Worm (Caenorhabditis elegans) whole organism, L1 larva: ENCODE measurements around the gene K07C5.9.

Source experiments
- C16A3.4 ChIP-seq: fragments of 150-350 bp; optimal IDR thresholded peaks from 2 replicates; lab custom pipeline; 2014; ENCODE audit warnings: missing biosample characterization, missing genetic modification characterization
- C34B4.2 ChIP-seq: sonication (generic microtip); optimal IDR thresholded peaks from 2 replicates; lab custom pipeline; 2017; ENCODE audit warnings: mild to moderate bottlenecking, missing genetic modification characterization, missing compliant biosample characterization
- F16B12.6 ChIP-seq: fragments of 150-350 bp; optimal IDR thresholded peaks from 2 replicates; lab custom pipeline; 2014; ENCODE audit warnings: missing biosample characterization, missing genetic modification characterization
- aha-1 ChIP-seq: fragments of 150-350 bp; optimal IDR thresholded peaks from 2 replicates; lab custom pipeline; 2014; ENCODE audit warnings: missing biosample characterization, missing genetic modification characterization
- blmp-1 ChIP-seq: fragments of 150-350 bp; optimal IDR thresholded peaks from 2 replicates; lab custom pipeline; 2014; ENCODE audit warnings: missing biosample characterization, missing genetic modification characterization
- ceh-63 ChIP-seq: fragments of 200-800 bp; sonication (Bioruptor generic); optimal IDR thresholded peaks from 2 replicates; lab custom pipeline; 2018; ENCODE audit warnings: mild to moderate bottlenecking, missing genetic modification characterization, missing compliant biosample characterization
- ceh-88 ChIP-seq: fragments of 200-800 bp; sonication (Bioruptor generic); IDR thresholded peaks from 2 replicates; pipeline ENCODE4 v1.3.6; 2022; ENCODE audit warnings: missing genetic modification characterization, missing compliant biosample characterization
- ceh-90 ChIP-seq: sonication (generic microtip); optimal IDR thresholded peaks from 2 replicates; lab custom pipeline; 2016; ENCODE audit warnings: missing genetic modification characterization, missing compliant biosample characterization
- efl-1 ChIP-seq, 4 experiments: fragments of 150-350 bp; optimal IDR thresholded peaks in 3 of 4; peaks in 1 of 4; 1 replicate in 1 of 4; 2 replicates in 3 of 4; lab custom pipeline; 2014; ENCODE audit warnings: missing biosample characterization in 2 of 4, missing genetic modification characterization in 2 of 4, missing genetic modification reagents in 2 of 4
- efl-3 ChIP-seq: fragments of 200-800 bp; sonication (Bioruptor generic); optimal IDR thresholded peaks from 2 replicates; lab custom pipeline; 2018; ENCODE audit warnings: mild to moderate bottlenecking, missing genetic modification characterization, missing compliant biosample characterization
- egl-27 ChIP-seq, 2 experiments: fragments of 150-350 bp in 1 of 2; sonication (generic microtip); optimal IDR thresholded peaks; 3 replicates each; lab custom pipeline; 2017 to 2018; ENCODE audit warnings: missing biosample characterization in 2 of 2, missing genetic modification characterization in 2 of 2, missing genetic modification reagents in 2 of 2
- elt-2 ChIP-seq: sonication (generic microtip); optimal IDR thresholded peaks from 2 replicates; lab custom pipeline; 2016; ENCODE audit warnings: missing genetic modification characterization, mild to moderate bottlenecking, inconsistent platforms, missing compliant biosample characterization, missing genetic modification reagents
- elt-3 ChIP-seq, 6 experiments: fragments of 150-350 bp in 1 of 6; sonication (generic microtip); optimal IDR thresholded peaks; 2 replicates each; lab custom pipeline; 2017 to 2018; ENCODE audit warnings: missing biosample characterization in 6 of 6, missing genetic modification characterization in 6 of 6, inconsistent platforms in 1 of 6
- fkh-4 ChIP-seq: sonication (generic microtip); optimal IDR thresholded peaks from 2 replicates; lab custom pipeline; 2016; ENCODE audit warnings: missing compliant biosample characterization, missing genetic modification characterization, borderline replicate concordance
- fkh-8 ChIP-seq: sonication (generic microtip); optimal IDR thresholded peaks from 2 replicates; lab custom pipeline; 2016; ENCODE audit warnings: mild to moderate bottlenecking, missing genetic modification characterization, missing compliant biosample characterization
- hlh-4 ChIP-seq: sonication (generic microtip); optimal IDR thresholded peaks from 2 replicates; lab custom pipeline; 2016; ENCODE audit warnings: mild to moderate bottlenecking, missing genetic modification characterization, missing compliant biosample characterization
- irx-1 ChIP-seq: sonication (generic microtip); optimal IDR thresholded peaks from 2 replicates; lab custom pipeline; 2016; ENCODE audit warnings: missing genetic modification characterization, missing compliant biosample characterization
- lin-14 ChIP-seq: fragments of 200-800 bp; sonication (Bioruptor generic); optimal IDR thresholded peaks from 2 replicates; lab custom pipeline; 2018; ENCODE audit warnings: mild to moderate bottlenecking, missing genetic modification characterization, moderate library complexity, missing compliant biosample characterization
- lin-15B ChIP-seq: fragments of 150-350 bp; sonication (generic microtip); optimal IDR thresholded peaks from 3 replicates; lab custom pipeline; 2014; ENCODE audit warnings: missing biosample characterization, missing genetic modification characterization
- lin-35 ChIP-seq, 2 experiments: fragments of 150-350 bp; optimal IDR thresholded peaks; 2 replicates each; lab custom pipeline; 2014; ENCODE audit warnings: missing biosample characterization in 2 of 2, missing genetic modification characterization in 2 of 2, missing genetic modification reagents in 2 of 2
- lin-39 ChIP-seq: fragments of 150-350 bp; optimal IDR thresholded peaks from 2 replicates; lab custom pipeline; 2014; ENCODE audit warnings: missing biosample characterization, missing genetic modification reagents, missing genetic modification characterization
- mab-9 ChIP-seq: fragments of 200-800 bp; sonication (Bioruptor generic); IDR thresholded peaks from 2 replicates; pipeline ENCODE4 v1.3.6; 2022; ENCODE audit warnings: missing genetic modification reagents, missing genetic modification characterization, missing compliant biosample characterization
- mdl-1 ChIP-seq, 2 experiments: fragments of 150-350 bp; optimal IDR thresholded peaks; 2 replicates each; lab custom pipeline; 2014 to 2017; ENCODE audit warnings: missing biosample characterization in 2 of 2, missing genetic modification characterization in 2 of 2, inconsistent platforms in 1 of 2
- mef-2 ChIP-seq: fragments of 150-350 bp; optimal IDR thresholded peaks from 2 replicates; lab custom pipeline; 2014; ENCODE audit warnings: missing biosample characterization, missing genetic modification characterization
- mep-1 ChIP-seq: fragments of 150-350 bp; optimal IDR thresholded peaks from 2 replicates; lab custom pipeline; 2014; ENCODE audit warnings: missing biosample characterization, missing genetic modification characterization
- nhr-12 ChIP-seq: sonication (generic microtip); optimal IDR thresholded peaks from 2 replicates; lab custom pipeline; 2017; ENCODE audit warnings: missing biosample characterization, missing genetic modification characterization
- nhr-47 ChIP-seq: sonication (generic microtip); optimal IDR thresholded peaks from 2 replicates; lab custom pipeline; 2016; ENCODE audit warnings: mild to moderate bottlenecking, missing genetic modification characterization, moderate library complexity, missing compliant biosample characterization
- nhr-71 ChIP-seq: sonication (generic microtip); optimal IDR thresholded peaks from 2 replicates; lab custom pipeline; 2016; ENCODE audit warnings: mild to moderate bottlenecking, missing genetic modification characterization, moderate library complexity, missing compliant biosample characterization
- nhr-76 ChIP-seq: sonication (generic microtip); optimal IDR thresholded peaks from 2 replicates; lab custom pipeline; 2017; ENCODE audit warnings: missing biosample characterization, missing genetic modification characterization
- nhr-85 ChIP-seq: sonication (generic microtip); peaks from one replicate; lab custom pipeline; 2016; ENCODE audit warnings: missing genetic modification characterization, inconsistent platforms, missing compliant biosample characterization
- nhr-90 ChIP-seq: sonication (generic microtip); optimal IDR thresholded peaks from 2 replicates; lab custom pipeline; 2016; ENCODE audit warnings: mild to moderate bottlenecking, missing genetic modification characterization, missing compliant biosample characterization; ENCODE audit not compliant: poor library complexity
- pqm-1 ChIP-seq: sonication (generic microtip); optimal IDR thresholded peaks from 3 replicates; lab custom pipeline; 2017; ENCODE audit warnings: missing biosample characterization, missing genetic modification characterization
- skn-1 ChIP-seq: fragments of 150-350 bp; optimal IDR thresholded peaks from 2 replicates; lab custom pipeline; 2014; ENCODE audit warnings: missing biosample characterization, missing genetic modification characterization
- snu-23 ChIP-seq: sonication (generic microtip); optimal IDR thresholded peaks from 2 replicates; lab custom pipeline; 2016; ENCODE audit warnings: missing genetic modification characterization, missing compliant biosample characterization
- sup-37 ChIP-seq: fragments of 200-800 bp; sonication (Bioruptor generic); optimal IDR thresholded peaks from 2 replicates; lab custom pipeline; 2018; ENCODE audit warnings: mild to moderate bottlenecking, missing genetic modification characterization, missing compliant biosample characterization
- tbx-2 ChIP-seq: sonication (generic microtip); optimal IDR thresholded peaks from 2 replicates; lab custom pipeline; 2016; ENCODE audit warnings: missing genetic modification characterization, missing compliant biosample characterization
- tlp-1 ChIP-seq: fragments of 150-350 bp; optimal IDR thresholded peaks from 2 replicates; lab custom pipeline; 2014; ENCODE audit warnings: missing biosample characterization, missing genetic modification characterization
- unc-86 ChIP-seq: sonication (generic microtip); optimal IDR thresholded peaks from 2 replicates; lab custom pipeline; 2016; ENCODE audit warnings: missing genetic modification characterization, missing compliant biosample characterization
- vab-15 ChIP-seq: sonication (generic microtip); optimal IDR thresholded peaks from 2 replicates; lab custom pipeline; 2017; ENCODE audit warnings: missing genotype, mild to moderate bottlenecking, missing genetic modification characterization, missing compliant biosample characterization
- zag-1 ChIP-seq: fragments of 150-350 bp; optimal IDR thresholded peaks from 2 replicates; lab custom pipeline; 2014; ENCODE audit warnings: missing biosample characterization, missing genetic modification characterization
- ztf-4 ChIP-seq: fragments of 150-350 bp; optimal IDR thresholded peaks from 2 replicates; lab custom pipeline; 2014; ENCODE audit warnings: missing biosample characterization, missing genetic modification characterization

Gene K07C5.9

DNA sequence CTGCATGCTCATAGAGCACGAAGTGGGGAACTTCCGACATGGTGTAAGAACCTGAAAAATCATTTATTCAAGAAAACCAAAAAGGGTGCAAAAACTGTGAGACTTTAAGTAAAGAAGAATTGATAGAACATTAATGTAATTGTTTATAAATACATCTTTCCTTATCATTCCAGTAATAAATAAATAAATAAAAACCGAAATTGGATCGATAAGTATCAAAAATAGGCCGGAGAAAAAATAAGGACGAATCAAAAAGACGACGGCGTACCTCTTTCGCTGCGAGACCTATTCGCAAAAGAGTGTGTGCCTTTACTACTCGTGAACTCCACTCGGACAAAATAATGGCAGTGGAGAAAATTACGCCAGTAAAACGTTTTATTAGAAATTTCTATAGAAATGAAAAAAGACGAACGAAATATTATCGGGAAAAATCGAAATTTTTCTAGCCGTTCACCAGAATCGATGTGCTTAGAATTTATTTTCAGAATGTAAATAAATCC is 3.0 kb upstream of the K07C5.9 start, which contains the start of gene nol-56 (continued):
- TF ChIP-seq elt-3 (tag; optimal IDR thresholded peaks at IDR 0.05; lab: Kevin White, UChicago) = peak in 2 of 6 experiments; percentile 44 to 47
- TF ChIP-seq skn-1 (tag; lab: Kevin White, UChicago) = peak; percentile 75
- TF ChIP-seq vab-15 (tag; lab: Kevin White, UChicago) = no peak
- no peak for TF ChIP-seq pqm-1 (tag; lab: Kevin White, UChicago)
- no peak for TF ChIP-seq hlh-4 (tag; lab: Kevin White, UChicago)
- TF ChIP-seq unc-86 (tag; lab: Kevin White, UChicago) = peak; percentile 77
- peak; percentile 89 for TF ChIP-seq tbx-2 (tag; lab: Kevin White, UChicago)
- TF ChIP-seq ztf-4 = peak; percentile 42
- no peak for TF ChIP-seq mef-2 (tag; lab: Kevin White, UChicago)
- peak in 1 of 2 experiments; percentile 73 for TF ChIP-seq mdl-1 (tag; optimal IDR thresholded peaks at IDR 0.05; lab: Kevin White, UChicago)
- TF ChIP-seq nhr-85 (tag; lab: Kevin White, UChicago) = peak; percentile 87
- peak; percentile 43 for TF ChIP-seq efl-3 (GFP tag; lab: Kevin White, UChicago)
- peak; percentile 90 for TF ChIP-seq nhr-90 (tag; lab: Kevin White, UChicago)
- peak; percentile 78 for TF ChIP-seq irx-1
- TF ChIP-seq mep-1 (tag; lab: Kevin White, UChicago) = peak; percentile 97
- no peak for TF ChIP-seq sup-37 (GFP tag; lab: Kevin White, UChicago)
- TF ChIP-seq C16A3.4 = peak; percentile 87
- TF ChIP-seq elt-2 = peak; percentile 58
- TF ChIP-seq fkh-8 (tag; lab: Kevin White, UChicago) = peak; percentile 77
- no peak for TF ChIP-seq nhr-76 (tag; lab: Kevin White, UChicago)
- peak; percentile 85 for TF ChIP-seq blmp-1 (tag; lab: Kevin White, UChicago)
- no peak for TF ChIP-seq egl-27 (tag; optimal IDR thresholded peaks at IDR 0.05; lab: Kevin White, UChicago)
- TF ChIP-seq lin-14 (GFP tag; lab: Kevin White, UChicago) = peak; percentile 87
- TF ChIP-seq ceh-88 = no peak; the same call in 1 of the 2 replicates
- no peak for TF ChIP-seq aha-1 (tag; lab: Kevin White, UChicago)
- TF ChIP-seq nhr-47 (tag; lab: Kevin White, UChicago) = peak; percentile 92
- peak; percentile 75 for TF ChIP-seq ceh-90 (tag; lab: Kevin White, UChicago)
- TF ChIP-seq efl-1 (optimal IDR thresholded peaks at IDR 0.05; lab: Kevin White, UChicago) = peak; percentile 87 to 90
- TF ChIP-seq efl-1 (GFP tag; optimal IDR thresholded peaks at IDR 0.05 in 1 of 2; lab: Kevin White, UChicago) = peak; percentile 84 to 98
- TF ChIP-seq tlp-1 (tag; lab: Kevin White, UChicago) = no peak
- peak; percentile 51 for TF ChIP-seq lin-39 (tag; lab: Kevin White, UChicago)
- TF ChIP-seq C34B4.2 (tag; lab: Kevin White, UChicago) = no peak
- no peak for TF ChIP-seq ceh-63 (GFP tag; lab: Kevin White, UChicago)

DNA sequence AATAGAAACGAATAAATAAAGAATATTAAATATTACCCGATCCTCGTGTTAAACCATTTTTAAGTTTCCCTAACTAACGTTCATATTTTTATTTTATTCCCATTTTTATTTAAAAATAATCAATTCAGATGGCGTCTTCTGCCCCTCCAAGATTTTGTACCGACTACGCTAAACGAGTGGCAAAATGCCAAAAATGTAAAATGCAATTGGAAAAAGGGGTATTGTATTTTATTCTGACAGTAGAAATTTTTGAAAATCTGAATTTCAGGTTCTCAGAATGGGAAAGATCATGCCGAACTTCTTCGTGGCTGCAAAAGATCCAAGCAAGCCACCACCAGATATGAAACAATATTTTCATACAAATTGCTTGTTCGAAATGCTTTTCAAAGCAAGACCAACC is 7.0 kb downstream of the K07C5.9 start, which contains the start of gene K07C5.3:
K07C5.3 (plus strand) TSS at position 129 of the 400 bp plus-strand sequence.
- TF ChIP-seq lin-15B (tag; lab: Kevin White, UChicago) = no peak
- TF ChIP-seq efl-1 (optimal IDR thresholded peaks at IDR 0.05; lab: Kevin White, UChicago) = no peak
- TF ChIP-seq efl-1 (GFP tag; optimal IDR thresholded peaks at IDR 0.05 in 1 of 2; lab: Kevin White, UChicago) = no peak
- no peak for TF ChIP-seq snu-23
- TF ChIP-seq fkh-4 (tag; lab: Kevin White, UChicago) = no peak
- TF ChIP-seq lin-35 (GFP tag; optimal IDR thresholded peaks at IDR 0.05; lab: Kevin White, UChicago) = no peak
- no peak for TF ChIP-seq nhr-12 (tag; lab: Kevin White, UChicago)
- no peak for TF ChIP-seq mep-1 (tag; lab: Kevin White, UChicago)
- no peak for TF ChIP-seq mab-9 (GFP tag; lab: Robert Waterston, UW)
- TF ChIP-seq F16B12.6 (tag; lab: Kevin White, UChicago) = no peak
- no peak for TF ChIP-seq nhr-71 (tag; lab: Kevin White, UChicago)
- TF ChIP-seq zag-1 (tag; lab: Kevin White, UChicago) = no peak
- TF ChIP-seq sup-37 (GFP tag; lab: Kevin White, UChicago) = no peak
- TF ChIP-seq mdl-1 (tag; optimal IDR thresholded peaks at IDR 0.05; lab: Kevin White, UChicago) = no peak
